Worm (Caenorhabditis elegans) whole organism, late embryonic: ENCODE results near the gene bath-33.

Experiments
- ama-1 ChIP-seq: fragments of 150-350 bp; optimal IDR thresholded peaks from 2 replicates; lab custom pipeline; 2014
- ceh-9 ChIP-seq: sonication (generic microtip); optimal IDR thresholded peaks from 2 replicates; lab custom pipeline; 2016; ENCODE audit warnings: mild to moderate bottlenecking, missing genetic modification characterization, inconsistent platforms, missing compliant biosample characterization
- ets-4 ChIP-seq: sonication (generic microtip); optimal IDR thresholded peaks from 2 replicates; lab custom pipeline; 2016; ENCODE audit warnings: missing genetic modification characterization, missing compliant biosample characterization
- hlh-30 ChIP-seq: sonication (generic microtip); optimal IDR thresholded peaks from 2 replicates; lab custom pipeline; 2017; ENCODE audit warnings: antibody characterized with exemption, missing genetic modification characterization, missing compliant biosample characterization; ENCODE audit not compliant: insufficient read depth
- odd-2 ChIP-seq: sonication (generic microtip); optimal IDR thresholded peaks from 2 replicates; lab custom pipeline; 2017; ENCODE audit warnings: antibody characterized with exemption, mild to moderate bottlenecking, missing genetic modification characterization, missing compliant biosample characterization
- pag-3 ChIP-seq: sonication (generic microtip); optimal IDR thresholded peaks from 2 replicates; lab custom pipeline; 2016; ENCODE audit warnings: missing compliant biosample characterization, missing genetic modification characterization, borderline replicate concordance
- pqm-1 ChIP-seq: sonication (generic microtip); optimal IDR thresholded peaks from 2 replicates; lab custom pipeline; 2016; ENCODE audit warnings: missing genetic modification characterization, missing compliant biosample characterization
- sox-2 ChIP-seq: fragments of 200-800 bp; sonication (Bioruptor generic); IDR thresholded peaks from 2 replicates; pipeline ENCODE4 v1.3.6; 2022; ENCODE audit warnings: missing genetic modification reagents, missing genetic modification characterization, missing compliant biosample characterization
- tbx-7 ChIP-seq: sonication (generic microtip); optimal IDR thresholded peaks from 2 replicates; lab custom pipeline; 2016; ENCODE audit warnings: missing genotype, missing genetic modification characterization, missing compliant biosample characterization

DNA sequence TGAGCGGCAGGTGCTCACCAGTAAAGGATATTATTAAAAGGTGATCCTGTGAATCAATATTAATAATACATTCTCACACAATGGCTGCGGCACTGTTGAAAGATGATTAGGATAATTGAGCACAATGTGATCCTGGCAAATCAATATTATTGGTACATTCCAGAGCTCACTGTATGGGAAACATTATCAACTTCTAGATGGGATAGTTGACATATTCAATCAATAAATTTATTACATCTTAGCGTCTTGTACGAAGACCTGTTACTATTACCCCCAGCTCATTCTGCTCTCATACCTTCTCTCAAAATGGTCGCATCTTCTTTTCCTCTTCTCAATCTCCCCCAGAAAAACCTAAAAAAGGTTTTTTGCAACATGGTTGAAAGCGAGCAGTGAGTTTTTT, 37.8 kb downstream of the bath-33 start, which contains the start of gene fbxb-49:
- TF ChIP-seq tbx-7 (no peak), sox-2 (GFP tag; lab: Robert Waterston, UW) (no peak), ceh-9 (no peak), odd-2 (tag; lab: Kevin White, UChicago) (no peak), hlh-30 (no peak), pag-3 (no peak), ama-1 (no peak), pqm-1 (tag; lab: Kevin White, UChicago) (no peak), ets-4 (tag; lab: Kevin White, UChicago) (no peak)
